Worm (Caenorhabditis elegans) whole organism, L4 larva: Measurements from ENCODE around the gene F14F7.5.

Experiments used
- D1046.2 ChIP-seq: fragments of 200-800 bp; sonication (Bioruptor generic); IDR thresholded peaks from 2 replicates; pipeline ENCODE4 v1.3.6; 2022; ENCODE audit warnings: missing genetic modification characterization, missing compliant biosample characterization
- F26F4.8 ChIP-seq: fragments of 200-800 bp; sonication (Bioruptor generic); conservative IDR thresholded peaks from 2 replicates; pipeline ENCODE4 v1.3.6; 2022; ENCODE audit warnings: missing genetic modification characterization, missing compliant biosample characterization
- F37D6.2 ChIP-seq: sonication (generic microtip); optimal IDR thresholded peaks from 2 replicates; lab custom pipeline; 2016; ENCODE audit warnings: mild to moderate bottlenecking, missing genetic modification characterization, missing compliant biosample characterization
- R02D3.7 ChIP-seq: fragments of 150-350 bp; sonication (generic microtip); optimal IDR thresholded peaks from 3 replicates; lab custom pipeline; 2014; ENCODE audit warnings: missing biosample characterization, missing genetic modification characterization
- Y5F2A.4 ChIP-seq: fragments of 200-800 bp; sonication (Bioruptor generic); optimal IDR thresholded peaks from 2 replicates; lab custom pipeline; 2018; ENCODE audit warnings: mild to moderate bottlenecking, missing genetic modification characterization, missing compliant biosample characterization
- Y75B8A.6 ChIP-seq: fragments of 200-800 bp; sonication (Bioruptor generic); IDR thresholded peaks from 2 replicates; pipeline ENCODE4 v1.3.6; 2022; ENCODE audit warnings: missing genetic modification reagents, missing genetic modification characterization, missing compliant biosample characterization
- ZK337.2 ChIP-seq: fragments of 200-800 bp; sonication (Bioruptor generic); IDR thresholded peaks from 2 replicates; pipeline ENCODE4 v1.3.6; 2022; ENCODE audit warnings: missing genetic modification reagents, missing genetic modification characterization, missing compliant biosample characterization
- attf-4 ChIP-seq: sonication (generic microtip); optimal IDR thresholded peaks from 3 replicates; lab custom pipeline; 2017; ENCODE audit warnings: missing biosample characterization, missing genetic modification characterization
- ceh-20 ChIP-seq: fragments of 200-800 bp; sonication (Bioruptor generic); IDR thresholded peaks from 2 replicates; pipeline ENCODE4 v1.3.6; 2022; ENCODE audit warnings: missing genetic modification reagents, missing genetic modification characterization, missing compliant biosample characterization
- ceh-32 ChIP-seq: sonication (generic microtip); optimal IDR thresholded peaks from 2 replicates; lab custom pipeline; 2016; ENCODE audit warnings: mild to moderate bottlenecking, missing genetic modification characterization, missing compliant biosample characterization; ENCODE audit not compliant: poor library complexity
- ceh-44 ChIP-seq: fragments of 200-800 bp; sonication (Bioruptor generic); IDR thresholded peaks from 2 replicates; pipeline ENCODE4 v1.3.6; 2022; ENCODE audit warnings: missing genetic modification reagents, missing genetic modification characterization, missing compliant biosample characterization
- ces-1 ChIP-seq: fragments of 150-350 bp; sonication (generic microtip); optimal IDR thresholded peaks from 4 replicates; lab custom pipeline; 2014; ENCODE audit warnings: missing biosample characterization, missing genetic modification reagents, missing genetic modification characterization
- daf-12 ChIP-seq: fragments of 150-350 bp; optimal IDR thresholded peaks from 2 replicates; lab custom pipeline; 2014; ENCODE audit warnings: missing biosample characterization, missing genetic modification reagents, missing genetic modification characterization
- daf-16 ChIP-seq, 3 experiments: sonication (generic microtip); optimal IDR thresholded peaks; 2 replicates each; lab custom pipeline; 2016 to 2017; ENCODE audit warnings: missing genetic modification characterization in 3 of 3, missing genetic modification reagents in 3 of 3, mild to moderate bottlenecking in 2 of 3, missing compliant biosample characterization in 2 of 3, missing biosample characterization in 1 of 3, moderate library complexity in 1 of 3
- daf-19 ChIP-seq: fragments of 200-800 bp; sonication (Bioruptor generic); conservative IDR thresholded peaks from 2 replicates; pipeline ENCODE4 v1.3.6; 2022; ENCODE audit warnings: missing genetic modification characterization, missing compliant biosample characterization
- dpl-1 ChIP-seq: fragments of 150-350 bp; optimal IDR thresholded peaks from 2 replicates; lab custom pipeline; 2014; ENCODE audit warnings: missing biosample characterization, missing genetic modification reagents, missing genetic modification characterization
- duxl-1 ChIP-seq: sonication (generic microtip); optimal IDR thresholded peaks from 2 replicates; lab custom pipeline; 2016; ENCODE audit warnings: mild to moderate bottlenecking, missing genetic modification characterization, moderate library complexity, missing compliant biosample characterization; ENCODE audit not compliant: poor library complexity
- dve-1 ChIP-seq: sonication (generic microtip); optimal IDR thresholded peaks from 2 replicates; lab custom pipeline; 2017; ENCODE audit warnings: antibody characterized with exemption, mild to moderate bottlenecking, missing genetic modification characterization, missing compliant biosample characterization; ENCODE audit not compliant: insufficient read depth
- egl-43 ChIP-seq: fragments of 200-800 bp; sonication (Bioruptor generic); IDR thresholded peaks from 2 replicates; pipeline ENCODE4 v1.3.6; 2022; ENCODE audit warnings: missing genetic modification reagents, missing genetic modification characterization, missing compliant biosample characterization
- fkh-10 ChIP-seq: fragments of 150-350 bp; optimal IDR thresholded peaks from 2 replicates; lab custom pipeline; 2014; ENCODE audit warnings: missing biosample characterization, missing genetic modification reagents, missing genetic modification characterization
- hlh-11 ChIP-seq: fragments of 200-800 bp; sonication (Bioruptor generic); optimal IDR thresholded peaks from 2 replicates; lab custom pipeline; 2018; ENCODE audit warnings: mild to moderate bottlenecking, missing genetic modification characterization, missing compliant biosample characterization
- hlh-30 ChIP-seq: sonication (generic microtip); optimal IDR thresholded peaks from 2 replicates; lab custom pipeline; 2017; ENCODE audit warnings: antibody characterized with exemption, mild to moderate bottlenecking, missing genetic modification characterization, missing compliant biosample characterization; ENCODE audit not compliant: insufficient read depth
- lin-1 ChIP-seq: fragments of 200-800 bp; sonication (Bioruptor generic); IDR thresholded peaks from 2 replicates; pipeline ENCODE4 v1.3.6; 2022; ENCODE audit warnings: missing genetic modification reagents, missing genetic modification characterization, missing compliant biosample characterization
- lin-13 ChIP-seq: fragments of 150-350 bp; optimal IDR thresholded peaks from 2 replicates; lab custom pipeline; 2014; ENCODE audit warnings: missing biosample characterization, missing genetic modification reagents, missing genetic modification characterization
- lin-29 ChIP-seq: fragments of 200-800 bp; sonication (Bioruptor generic); IDR thresholded peaks from 2 replicates; pipeline ENCODE4 v1.3.6; 2022; ENCODE audit warnings: missing genetic modification reagents, missing genetic modification characterization, missing compliant biosample characterization
- lin-38 ChIP-seq: fragments of 200-800 bp; sonication (Bioruptor generic); IDR thresholded peaks from 2 replicates; pipeline ENCODE4 v1.3.6; 2022; ENCODE audit warnings: missing genetic modification reagents, missing genetic modification characterization, missing compliant biosample characterization
- lsy-2 ChIP-seq, 2 experiments: fragments of 150-350 bp in 1 of 2; sonication (generic microtip) in 1 of 2; optimal IDR thresholded peaks; 2 replicates each; lab custom pipeline; 2014 to 2017; ENCODE audit warnings: missing biosample characterization in 2 of 2, missing genetic modification characterization in 2 of 2
- madf-9 ChIP-seq: fragments of 200-800 bp; sonication (Bioruptor generic); conservative IDR thresholded peaks from 2 replicates; pipeline ENCODE4 v1.3.6; 2022; ENCODE audit warnings: missing genetic modification reagents, missing genetic modification characterization, missing compliant biosample characterization
- mes-2 ChIP-seq: sonication (generic microtip); optimal IDR thresholded peaks from 2 replicates; lab custom pipeline; 2016; ENCODE audit warnings: missing genotype, mild to moderate bottlenecking, missing genetic modification characterization, missing compliant biosample characterization; ENCODE audit not compliant: poor library complexity, severe bottlenecking
- mxl-2 ChIP-seq: fragments of 200-800 bp; sonication (Bioruptor generic); conservative IDR thresholded peaks from 2 replicates; pipeline ENCODE4 v1.3.6; 2022; ENCODE audit warnings: missing genetic modification reagents, missing genetic modification characterization, missing compliant biosample characterization
- nhr-28 ChIP-seq: fragments of 150-350 bp; optimal IDR thresholded peaks from 2 replicates; lab custom pipeline; 2014; ENCODE audit warnings: missing biosample characterization, missing genetic modification characterization
- nhr-42 ChIP-seq: fragments of 200-800 bp; sonication (Bioruptor generic); IDR thresholded peaks from 2 replicates; pipeline ENCODE4 v1.3.6; 2022; ENCODE audit warnings: missing genetic modification characterization, missing compliant biosample characterization
- nhr-48 ChIP-seq: sonication (generic microtip); optimal IDR thresholded peaks from 2 replicates; lab custom pipeline; 2016; ENCODE audit warnings: mild to moderate bottlenecking, missing genetic modification characterization, missing compliant biosample characterization
- nhr-6 ChIP-seq: fragments of 150-350 bp; optimal IDR thresholded peaks from 2 replicates; lab custom pipeline; 2014; ENCODE audit warnings: missing biosample characterization, missing genetic modification characterization
- nhr-77 ChIP-seq: fragments of 150-350 bp; optimal IDR thresholded peaks from 2 replicates; lab custom pipeline; 2014; ENCODE audit warnings: missing biosample characterization, missing genetic modification characterization
- php-3 ChIP-seq: fragments of 200-800 bp; sonication (Bioruptor generic); IDR thresholded peaks from 2 replicates; pipeline ENCODE4 v1.3.6; 2022; ENCODE audit warnings: missing genetic modification reagents, missing genetic modification characterization, missing compliant biosample characterization
- pqm-1 ChIP-seq: sonication (generic microtip); optimal IDR thresholded peaks from 2 replicates; lab custom pipeline; 2017; ENCODE audit warnings: missing biosample characterization, missing genetic modification characterization
- sdz-12 ChIP-seq: fragments of 200-800 bp; sonication (Bioruptor generic); optimal IDR thresholded peaks from 2 replicates; lab custom pipeline; 2018; ENCODE audit warnings: mild to moderate bottlenecking, missing genetic modification characterization, missing compliant biosample characterization
- set-16 ChIP-seq: fragments of 200-800 bp; sonication (Bioruptor generic); IDR thresholded peaks from 2 replicates; pipeline ENCODE4 v1.3.6; 2022; ENCODE audit warnings: missing genetic modification reagents, missing genetic modification characterization, missing compliant biosample characterization
- skn-1 ChIP-seq: fragments of 150-350 bp; optimal IDR thresholded peaks from 2 replicates; lab custom pipeline; 2014; ENCODE audit warnings: missing biosample characterization, missing genetic modification characterization
- tag-97 ChIP-seq: fragments of 200-800 bp; sonication (Bioruptor generic); IDR thresholded peaks from 2 replicates; pipeline ENCODE4 v1.3.6; 2022; ENCODE audit warnings: missing genetic modification characterization, missing compliant biosample characterization
- unc-39 ChIP-seq: sonication (generic microtip); optimal IDR thresholded peaks from 2 replicates; lab custom pipeline; 2017; ENCODE audit warnings: missing biosample characterization, missing genetic modification characterization
- vab-7 ChIP-seq: fragments of 200-800 bp; sonication (Bioruptor generic); IDR thresholded peaks from 2 replicates; pipeline ENCODE4 v1.3.6; 2022; ENCODE audit warnings: missing genetic modification reagents, missing genetic modification characterization, missing compliant biosample characterization
- zfp-3 ChIP-seq: fragments of 200-800 bp; sonication (Bioruptor generic); conservative IDR thresholded peaks from 2 replicates; pipeline ENCODE4 v1.3.6; 2022; ENCODE audit warnings: missing genetic modification reagents, missing genetic modification characterization, missing compliant biosample characterization
- zip-11 ChIP-seq: fragments of 200-800 bp; sonication (Bioruptor generic); IDR thresholded peaks from 2 replicates; pipeline ENCODE4 v1.3.6; 2022; ENCODE audit warnings: missing genetic modification characterization, missing compliant biosample characterization
- zip-2 ChIP-seq: fragments of 150-350 bp; optimal IDR thresholded peaks from 2 replicates; lab custom pipeline; 2014; ENCODE audit warnings: missing biosample characterization, missing genetic modification characterization
- ztf-7 ChIP-seq: fragments of 150-350 bp; optimal IDR thresholded peaks from 2 replicates; lab custom pipeline; 2014; ENCODE audit warnings: missing biosample characterization, missing genetic modification characterization

F14F7.5 gene

DNA sequence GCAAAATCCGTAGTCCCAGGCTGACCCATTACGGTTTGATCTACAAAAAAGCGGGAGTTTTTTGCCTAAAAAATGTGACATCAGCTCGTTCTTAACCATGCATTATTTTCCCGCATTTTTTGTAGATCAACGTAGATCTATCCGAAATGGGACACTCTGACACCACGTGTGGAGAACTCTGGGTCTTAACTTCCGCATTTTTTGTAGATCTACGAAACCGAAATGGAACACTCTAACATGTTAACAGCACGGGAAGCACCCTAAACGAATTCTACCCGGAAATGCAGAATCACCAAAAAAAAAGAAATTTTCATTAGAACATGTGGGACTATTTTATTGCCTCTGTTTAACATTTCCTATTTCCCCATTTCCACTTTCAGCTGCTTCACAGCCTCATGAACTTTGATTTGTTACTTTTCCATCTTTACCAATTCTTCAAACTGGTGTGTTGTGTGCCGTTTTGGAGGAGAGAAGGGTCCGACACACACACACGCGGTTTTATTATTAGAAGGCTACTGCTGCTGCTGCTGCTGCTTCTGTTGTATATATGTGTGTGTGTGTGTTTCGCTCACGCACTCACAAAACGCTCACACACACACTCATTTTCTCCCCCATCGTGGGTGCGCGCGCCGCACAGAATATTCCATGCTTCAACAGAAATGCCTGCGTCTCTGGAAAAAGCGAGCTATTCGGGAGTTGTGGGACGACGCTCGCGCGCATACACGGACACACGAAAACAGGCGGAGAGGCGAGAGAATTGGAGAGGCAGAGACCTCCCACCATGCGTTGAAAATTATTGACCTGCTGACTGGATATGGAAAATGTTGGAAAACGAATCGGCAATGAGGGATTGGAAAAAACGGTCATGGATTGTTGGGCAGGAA, 36.3 kb downstream of the F14F7.5 start (continued):
- TF ChIP-seq egl-43 (GFP tag; lab: Robert Waterston, UW) (peak; percentile 87), D1046.2 (GFP tag; lab: Robert Waterston, UW) (0 out of 2 replicates have a peak, but pooled peaks have one; percentile 41), Y5F2A.4 (GFP tag; lab: Kevin White, UChicago) (no peak), ceh-32 (tag; lab: Kevin White, UChicago) (no peak), lin-1 (GFP tag; lab: Robert Waterston, UW) (peak; percentile 72; the same call in 1 of the 2 replicates), ces-1 (GFP tag; lab: Kevin White, UChicago) (no peak), ceh-44 (GFP tag; lab: Robert Waterston, UW) (no peak), R02D3.7 (tag; lab: Kevin White, UChicago) (no peak), ceh-20 (GFP tag; lab: Robert Waterston, UW) (peak; percentile 68), zfp-3 (GFP tag; lab: Robert Waterston, UW) (no peak), set-16 (peak; percentile 78)

DNA sequence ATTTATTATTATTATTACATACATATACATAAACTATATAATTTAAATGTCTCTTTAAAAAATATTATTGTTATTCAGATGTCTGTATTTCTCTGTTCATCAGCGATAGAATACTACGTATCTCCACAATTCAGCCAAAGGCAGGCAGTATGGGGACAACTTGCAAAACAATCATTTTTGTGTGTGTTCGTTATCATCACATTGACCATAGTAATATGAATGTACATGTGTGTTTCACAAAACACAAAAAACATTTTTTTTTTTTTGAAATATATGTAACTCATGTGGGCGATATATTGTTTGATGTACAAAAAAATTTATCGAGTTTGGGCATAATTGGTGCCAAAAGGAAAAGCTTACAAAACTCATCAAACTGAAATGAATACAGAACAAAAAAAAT, 37.6 kb downstream of the F14F7.5 start:
- TF ChIP-seq lin-13 (GFP tag; lab: Kevin White, UChicago) (no peak), dve-1 (tag; lab: Kevin White, UChicago) (peak; percentile 13), ceh-44 (GFP tag; lab: Robert Waterston, UW) (no peak), lin-38 (GFP tag; lab: Robert Waterston, UW) (no peak), hlh-11 (tag; lab: Kevin White, UChicago) (peak; percentile 11), nhr-77 (tag; lab: Kevin White, UChicago) (peak; percentile 12), unc-39 (tag; lab: Kevin White, UChicago) (no peak), hlh-30 (tag; lab: Kevin White, UChicago) (no peak), mes-2 (tag; lab: Kevin White, UChicago) (no peak), dpl-1 (no peak), daf-16 (GFP tag; optimal IDR thresholded peaks at IDR 0.05; lab: Kevin White, UChicago) (no peak), daf-16 (tag; optimal IDR thresholded peaks at IDR 0.05; lab: Kevin White, UChicago) (peak; percentile 76), pqm-1 (tag; lab: Kevin White, UChicago) (peak; percentile 3), attf-4 (tag; lab: Kevin White, UChicago) (no peak), duxl-1 (tag; lab: Kevin White, UChicago) (no peak), zip-11 (GFP tag; lab: Robert Waterston, UW) (no peak), mxl-2 (GFP tag; lab: Robert Waterston, UW) (no peak), ZK337.2 (GFP tag; lab: Robert Waterston, UW) (no peak), nhr-48 (no peak), nhr-42 (GFP tag; lab: Robert Waterston, UW) (no peak), F37D6.2 (tag; lab: Kevin White, UChicago) (no peak), php-3 (GFP tag; lab: Robert Waterston, UW) (no peak), madf-9 (GFP tag; lab: Robert Waterston, UW) (no peak), tag-97 (GFP tag; lab: Robert Waterston, UW) (no peak), daf-12 (tag; lab: Kevin White, UChicago) (no peak), Y75B8A.6 (no peak), lin-29 (GFP tag; lab: Robert Waterston, UW) (no peak), nhr-28 (peak; percentile 66), R02D3.7 (tag; lab: Kevin White, UChicago) (no peak), vab-7 (GFP tag; lab: Robert Waterston, UW) (no peak), sdz-12 (no peak), F26F4.8 (GFP tag; lab: Robert Waterston, UW) (no peak), daf-19 (GFP tag; lab: Robert Waterston, UW) (no peak), fkh-10 (GFP tag; lab: Kevin White, UChicago) (no peak), ztf-7 (no peak), nhr-6 (tag; lab: Kevin White, UChicago) (no peak), lsy-2 (tag; optimal IDR thresholded peaks at IDR 0.05; lab: Kevin White, UChicago) (peak in 1 of 2 experiments; percentile 17), skn-1 (tag; lab: Kevin White, UChicago) (no peak), zip-2 (tag; lab: Kevin White, UChicago) (no peak)
